Fruit fly (Drosophila melanogaster) whole organism, wandering third instar larva: ENCODE results near the gene CG31960.

Experiments
- HLH106 ChIP-seq: fragments of 200-800 bp; optimal IDR thresholded peaks from 3 replicates; lab custom pipeline; 2019; ENCODE audit warnings: missing biosample characterization, mild to moderate bottlenecking, missing genetic modification characterization, moderate library complexity
- Hr78 ChIP-seq: fragments of >200 bp; optimal IDR thresholded peaks from 2 replicates; lab custom pipeline; 2017; ENCODE audit warnings: missing biosample characterization, missing genetic modification characterization
- OdsH ChIP-seq: fragments of 200-800 bp; sonication (Bioruptor generic); optimal IDR thresholded peaks from 2 replicates; lab custom pipeline; 2016; ENCODE audit warnings: missing biosample characterization, mild to moderate bottlenecking, missing genetic modification characterization
- Sp1 ChIP-seq: fragments of 200-800 bp; sonication (Bioruptor generic); optimal IDR thresholded peaks from 3 replicates; lab custom pipeline; 2019; ENCODE audit warnings: missing biosample characterization, mild to moderate bottlenecking, missing genetic modification characterization, moderate library complexity
- lola ChIP-seq: fragments of >200 bp; optimal IDR thresholded peaks from 2 replicates; lab custom pipeline; 2017; ENCODE audit warnings: missing biosample characterization, missing genetic modification characterization
- psq ChIP-seq: fragments of 200-800 bp; sonication (Bioruptor generic); optimal IDR thresholded peaks from 3 replicates; lab custom pipeline; 2017; ENCODE audit warnings: missing biosample characterization, mild to moderate bottlenecking, missing genetic modification characterization, moderate library complexity
- woc ChIP-seq: sonication (Bioruptor generic); optimal IDR thresholded peaks from 2 replicates; lab custom pipeline; 2016; ENCODE audit warnings: missing biosample characterization, mild to moderate bottlenecking, missing genetic modification characterization

DNA sequence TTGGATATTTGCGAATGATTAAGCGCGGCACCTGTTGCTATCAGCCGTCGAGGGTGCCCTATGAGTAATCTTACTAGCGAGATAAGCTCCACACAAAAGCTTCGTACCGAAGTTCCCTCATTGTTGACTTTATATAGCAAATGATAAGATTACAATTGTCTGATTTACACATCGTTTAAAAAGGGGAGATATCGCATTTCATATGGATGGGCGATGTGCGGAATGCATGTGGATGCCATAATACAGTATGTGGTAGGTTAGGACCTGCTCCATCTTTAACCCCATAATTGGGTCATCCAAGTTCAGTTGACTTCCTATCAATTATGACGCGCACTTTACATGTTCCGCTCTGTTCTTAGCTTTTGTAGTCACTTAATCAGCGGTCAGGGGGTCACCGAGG lies 6.9 kb downstream of the CG31960 start:
- TF ChIP-seq lola (GFP tag; lab: Kevin White, UChicago) (no peak), HLH106 (tag; lab: Kevin White, UChicago) (no peak), OdsH (GFP tag; lab: Kevin White, UChicago) (no peak), Hr78 (GFP tag; lab: Kevin White, UChicago) (no peak), psq (GFP tag; lab: Kevin White, UChicago) (no peak), Sp1 (GFP tag; lab: Kevin White, UChicago) (no peak), woc (no peak)
